Worm (Caenorhabditis elegans) whole organism, late embryonic: ENCODE measurements around the gene R52.6.
"Not testable (repeated sequence)": the region's sequence is repeated elsewhere in the genome, so short reads cannot be mapped to it uniquely, and the experiment has no call there.

ENCODE experiments used
- C08G9.2 ChIP-seq: sonication (generic microtip); optimal IDR thresholded peaks from 2 replicates; lab custom pipeline; 2016; ENCODE audit warnings: mild to moderate bottlenecking, missing genetic modification characterization, moderate library complexity, missing compliant biosample characterization
- C38D4.7 ChIP-seq: fragments of 200-800 bp; sonication (Bioruptor generic); optimal IDR thresholded peaks from 2 replicates; lab custom pipeline; 2018; ENCODE audit warnings: mild to moderate bottlenecking, missing genetic modification characterization, moderate library complexity, missing compliant biosample characterization
- F13H6.1 ChIP-seq: sonication (generic microtip); optimal IDR thresholded peaks from 2 replicates; lab custom pipeline; 2016; ENCODE audit warnings: missing genetic modification characterization, missing compliant biosample characterization
- K02D7.2 ChIP-seq: sonication (generic microtip); optimal IDR thresholded peaks from 2 replicates; lab custom pipeline; 2017; ENCODE audit warnings: mild to moderate bottlenecking, missing genetic modification characterization, missing compliant biosample characterization
- Y22D7AL.16 ChIP-seq: sonication (generic microtip); optimal IDR thresholded peaks from 2 replicates; lab custom pipeline; 2016; ENCODE audit warnings: missing genetic modification characterization, missing compliant biosample characterization
- ceh-14 ChIP-seq: sonication (generic microtip); optimal IDR thresholded peaks from 2 replicates; lab custom pipeline; 2016; ENCODE audit warnings: missing genotype, missing genetic modification characterization, missing compliant biosample characterization
- ceh-19 ChIP-seq: fragments of 200-800 bp; sonication (Bioruptor generic); optimal IDR thresholded peaks from 2 replicates; lab custom pipeline; 2018; ENCODE audit warnings: mild to moderate bottlenecking, missing genetic modification characterization, missing compliant biosample characterization
- ceh-24 ChIP-seq: sonication (generic microtip); optimal IDR thresholded peaks from 2 replicates; lab custom pipeline; 2016; ENCODE audit warnings: mild to moderate bottlenecking, missing genetic modification characterization, missing compliant biosample characterization
- ceh-31 ChIP-seq: sonication (generic microtip); optimal IDR thresholded peaks from 2 replicates; lab custom pipeline; 2016; ENCODE audit warnings: missing genetic modification characterization, missing compliant biosample characterization
- ceh-45 ChIP-seq: fragments of 200-800 bp; sonication (Bioruptor generic); IDR thresholded peaks from 2 replicates; pipeline ENCODE4 v1.3.6; 2022; ENCODE audit warnings: missing genetic modification reagents, missing genetic modification characterization, missing compliant biosample characterization
- ceh-48 ChIP-seq: sonication (generic microtip); optimal IDR thresholded peaks from 2 replicates; lab custom pipeline; 2016; ENCODE audit warnings: missing genetic modification characterization, inconsistent platforms, missing compliant biosample characterization
- ceh-6 ChIP-seq: fragments of 200-800 bp; sonication (Bioruptor generic); optimal IDR thresholded peaks from 2 replicates; lab custom pipeline; 2018; ENCODE audit warnings: mild to moderate bottlenecking, missing genetic modification characterization, missing compliant biosample characterization
- dmd-4 ChIP-seq: sonication (generic microtip); optimal IDR thresholded peaks from 2 replicates; lab custom pipeline; 2016; ENCODE audit warnings: borderline replicate concordance, missing genetic modification characterization, missing compliant biosample characterization
- dve-1 ChIP-seq: sonication (generic microtip); optimal IDR thresholded peaks from 2 replicates; lab custom pipeline; 2017; ENCODE audit warnings: antibody characterized with exemption, mild to moderate bottlenecking, missing genetic modification characterization, missing compliant biosample characterization
- elt-2 ChIP-seq: sonication (generic microtip); optimal IDR thresholded peaks from 2 replicates; lab custom pipeline; 2016; ENCODE audit warnings: missing genetic modification reagents, missing genetic modification characterization, missing compliant biosample characterization
- ets-4 ChIP-seq: sonication (generic microtip); optimal IDR thresholded peaks from 2 replicates; lab custom pipeline; 2016; ENCODE audit warnings: missing genetic modification characterization, missing compliant biosample characterization
- fax-1 ChIP-seq: sonication (generic microtip); optimal IDR thresholded peaks from 2 replicates; lab custom pipeline; 2016; ENCODE audit warnings: missing genotype, missing genetic modification characterization, missing compliant biosample characterization
- fkh-10 ChIP-seq: fragments of 150-350 bp; optimal IDR thresholded peaks from 2 replicates; lab custom pipeline; 2014; ENCODE audit warnings: missing biosample characterization, missing genetic modification reagents, missing genetic modification characterization
- hlh-6 ChIP-seq: sonication (generic microtip); optimal IDR thresholded peaks from 2 replicates; lab custom pipeline; 2016; ENCODE audit warnings: missing genotype, missing genetic modification characterization, missing compliant biosample characterization
- lim-6 ChIP-seq: sonication (generic microtip); optimal IDR thresholded peaks from 2 replicates; lab custom pipeline; 2016; ENCODE audit warnings: missing genetic modification characterization, missing compliant biosample characterization
- madf-2 ChIP-seq: sonication (generic microtip); optimal IDR thresholded peaks from 2 replicates; lab custom pipeline; 2017; ENCODE audit warnings: missing genetic modification characterization, missing compliant biosample characterization
- npax-4 ChIP-seq: sonication (generic microtip); optimal IDR thresholded peaks from 2 replicates; lab custom pipeline; 2016; ENCODE audit warnings: missing genetic modification characterization, missing compliant biosample characterization
- pag-3 ChIP-seq: sonication (generic microtip); optimal IDR thresholded peaks from 2 replicates; lab custom pipeline; 2016; ENCODE audit warnings: missing compliant biosample characterization, missing genetic modification characterization, borderline replicate concordance
- pha-4 ChIP-seq: fragments of 150-350 bp; optimal IDR thresholded peaks from 2 replicates; lab custom pipeline; 2018; ENCODE audit warnings: missing biosample characterization, missing genetic modification reagents, missing genetic modification characterization
- pqm-1 ChIP-seq: sonication (generic microtip); optimal IDR thresholded peaks from 2 replicates; lab custom pipeline; 2016; ENCODE audit warnings: missing genetic modification characterization, missing compliant biosample characterization
- ref-2 ChIP-seq: sonication (generic microtip); optimal IDR thresholded peaks from 2 replicates; lab custom pipeline; 2016; ENCODE audit warnings: missing genetic modification characterization, missing compliant biosample characterization
- rnt-1 ChIP-seq: sonication (generic microtip); optimal IDR thresholded peaks from 2 replicates; lab custom pipeline; 2016; ENCODE audit warnings: missing genetic modification characterization, missing compliant biosample characterization
- tbx-2 ChIP-seq: sonication (generic microtip); optimal IDR thresholded peaks from 2 replicates; lab custom pipeline; 2016; ENCODE audit warnings: missing genetic modification characterization, missing compliant biosample characterization
- tbx-7 ChIP-seq: sonication (generic microtip); optimal IDR thresholded peaks from 2 replicates; lab custom pipeline; 2016; ENCODE audit warnings: missing genotype, missing genetic modification characterization, missing compliant biosample characterization
- ttx-3 ChIP-seq: sonication (generic microtip); optimal IDR thresholded peaks from 2 replicates; lab custom pipeline; 2016; ENCODE audit warnings: missing genetic modification reagents, missing genetic modification characterization, missing compliant biosample characterization
- unc-3 ChIP-seq, 2 experiments: fragments of 200-800 bp in 1 of 2; sonication (Bioruptor generic) in 1 of 2; sonication (generic microtip) in 1 of 2; conservative IDR thresholded peaks in 1 of 2; optimal IDR thresholded peaks in 1 of 2; 2 replicates each; pipeline versions ENCODE4 v1.3.6 to Lab custom; 2016 to 2022; ENCODE audit warnings: missing compliant biosample characterization in 2 of 2, missing genetic modification characterization in 2 of 2, missing genetic modification reagents in 1 of 2
- unc-55 ChIP-seq: sonication (generic microtip); optimal IDR thresholded peaks from 2 replicates; lab custom pipeline; 2017; ENCODE audit warnings: missing biosample characterization, missing genetic modification reagents, missing genetic modification characterization

Gene R52.6

DNA sequence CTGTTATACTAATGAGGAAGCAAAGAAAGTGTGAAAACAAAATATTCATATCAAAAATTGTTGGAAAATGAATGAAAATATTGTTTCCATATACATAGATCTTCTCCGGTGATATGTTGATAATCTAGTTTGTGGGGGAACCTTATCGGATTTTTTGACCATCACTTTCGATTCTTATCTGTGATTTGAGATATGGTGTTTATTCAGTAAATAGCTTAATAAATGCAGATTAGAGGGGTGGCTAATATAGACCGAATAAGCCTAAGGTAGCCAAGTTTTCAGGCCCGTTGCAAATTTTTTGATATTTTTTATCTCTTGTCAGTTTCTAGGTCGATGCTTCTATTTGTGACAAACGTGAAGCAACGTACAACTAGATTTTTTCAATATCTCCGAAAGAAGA, 41.4 kb downstream of the R52.6 start, which contains the start of gene F07E5.7:
Gene F07E5.7 (minus strand): TSS at position 101 of the 400 bp plus-strand sequence.
- no peak for TF ChIP-seq elt-2
- no peak for TF ChIP-seq unc-55
- no peak for TF ChIP-seq dve-1
- no peak for TF ChIP-seq ttx-3 (tag; lab: Kevin White, UChicago)
- no peak for TF ChIP-seq ref-2 (tag; lab: Kevin White, UChicago)
- TF ChIP-seq ceh-19 (GFP tag; lab: Kevin White, UChicago): no peak
- no peak for TF ChIP-seq pha-4
- no peak for TF ChIP-seq madf-2 (tag; lab: Kevin White, UChicago)
- TF ChIP-seq pqm-1 (tag; lab: Kevin White, UChicago): no peak
- TF ChIP-seq ceh-6 (GFP tag; lab: Kevin White, UChicago): no peak
- no peak for TF ChIP-seq dmd-4 (tag; lab: Kevin White, UChicago)
- TF ChIP-seq rnt-1 (tag; lab: Kevin White, UChicago): no peak
- no peak for TF ChIP-seq F13H6.1 (tag; lab: Kevin White, UChicago)
- TF ChIP-seq tbx-7 (tag; lab: Kevin White, UChicago): no peak
- no peak for TF ChIP-seq ceh-45 (GFP tag; lab: Robert Waterston, UW)
- TF ChIP-seq tbx-2 (tag; lab: Kevin White, UChicago): no peak
- no peak for TF ChIP-seq ceh-14 (tag; lab: Kevin White, UChicago)
- TF ChIP-seq, all 69 proteins: peak for 0

DNA sequence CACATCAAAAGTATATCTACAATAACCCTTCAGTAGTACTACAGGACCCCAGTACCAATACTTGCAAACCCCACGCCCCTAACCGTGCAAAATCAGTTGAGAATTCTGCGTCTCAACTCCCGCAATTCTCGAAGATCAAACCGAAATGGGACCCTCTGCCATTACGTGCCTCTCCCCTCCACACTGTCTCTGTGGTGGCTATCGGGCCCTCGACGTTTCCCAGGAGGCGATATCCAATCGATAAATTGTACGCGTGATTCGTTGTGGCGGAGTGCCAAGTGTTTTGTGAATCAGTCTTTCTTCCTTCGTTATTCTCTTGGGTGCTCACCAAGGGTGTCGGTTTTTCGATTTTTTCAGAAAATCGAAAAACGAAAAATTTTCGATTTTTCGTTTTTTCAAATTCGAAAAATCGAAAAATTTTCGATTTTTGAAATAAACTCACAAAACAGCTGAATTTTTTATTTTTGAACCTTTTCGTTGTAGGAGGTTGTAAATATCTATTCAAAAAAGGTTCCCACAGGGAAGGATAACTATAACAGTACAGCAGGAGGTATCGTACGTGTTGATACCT, 45.3 kb downstream of the R52.6 start, which contains the start of gene F07E5.12:
Gene F07E5.12 (plus strand): TSS at position 521 of the 571 bp plus-strand sequence.
- not testable (repeated sequence) for TF ChIP-seq C38D4.7 (GFP tag; lab: Kevin White, UChicago); C08G9.2 (tag; lab: Kevin White, UChicago); ceh-48
- TF ChIP-seq, all 69 proteins: peak for 0; not testable (repeated sequence) for 69

DNA sequence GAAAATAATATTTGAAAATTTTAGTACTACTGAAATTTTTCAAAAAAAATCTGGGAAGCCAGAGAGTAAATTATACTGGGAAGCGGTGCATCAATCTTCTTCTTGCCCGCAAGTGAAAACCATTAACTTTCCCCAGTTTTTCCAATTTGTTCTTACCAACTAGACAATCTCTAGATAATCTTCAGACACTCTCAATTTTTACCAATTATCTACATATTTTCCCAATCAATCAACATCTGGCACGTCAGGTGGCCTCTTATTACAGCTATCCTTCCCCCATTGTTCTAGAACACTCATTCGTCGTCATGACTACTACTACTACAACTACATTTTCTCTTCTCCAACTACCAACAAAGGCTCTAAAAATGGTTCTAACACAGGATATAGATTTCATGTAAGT, 48.4 kb downstream of the R52.6 start, which contains the start of gene fbxb-6:
Gene fbxb-6 (plus strand): TSS at position 301 of the 400 bp plus-strand sequence.
- TF ChIP-seq fax-1 (tag; lab: Kevin White, UChicago): no peak

DNA sequence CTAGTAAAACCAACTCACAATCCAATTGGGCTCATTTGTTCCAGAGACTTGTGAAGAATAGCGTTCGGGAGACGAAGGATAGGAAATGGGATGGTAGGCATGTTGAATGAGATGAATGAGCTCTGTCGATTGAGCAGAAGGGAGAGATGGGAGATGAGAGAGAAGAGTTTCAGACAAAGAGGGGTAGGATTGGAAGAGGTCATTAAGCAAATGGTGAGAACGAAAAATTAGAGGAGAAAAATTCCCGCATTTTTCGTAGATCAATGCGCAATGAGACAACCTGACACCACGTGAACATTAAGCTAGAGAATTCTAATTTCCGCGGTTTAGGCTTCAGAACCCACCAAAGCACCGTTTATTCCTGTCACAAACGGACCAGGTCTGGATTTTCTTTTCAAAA, 48.9 kb downstream of the R52.6 start, which contains the start of gene F07E5.13:
Gene F07E5.13 (minus strand): TSS at position 101 of the 400 bp plus-strand sequence.
- TF ChIP-seq ceh-14 (tag; lab: Kevin White, UChicago) (no peak), tbx-2 (tag; lab: Kevin White, UChicago) (no peak), ceh-45 (GFP tag; lab: Robert Waterston, UW) (no peak), pag-3 (tag; lab: Kevin White, UChicago) (no peak), ets-4 (tag; lab: Kevin White, UChicago) (no peak), ttx-3 (tag; lab: Kevin White, UChicago) (no peak), fkh-10 (GFP tag; lab: Kevin White, UChicago) (no peak), ceh-31 (tag; lab: Kevin White, UChicago) (no peak), hlh-6 (no peak), Y22D7AL.16 (tag; lab: Kevin White, UChicago) (no peak), tbx-7 (tag; lab: Kevin White, UChicago) (no peak), lim-6 (no peak), npax-4 (tag; lab: Kevin White, UChicago) (no peak), ceh-24 (tag; lab: Kevin White, UChicago) (no peak), K02D7.2 (tag; lab: Kevin White, UChicago) (no peak), unc-3 (GFP tag; conservative IDR thresholded peaks at IDR 0.05; lab: Robert Waterston, UW) (no peak), unc-3 (tag; optimal IDR thresholded peaks at IDR 0.05; lab: Kevin White, UChicago) (no peak)
- TF ChIP-seq, all 69 proteins: peak for 0
